Worm (Caenorhabditis elegans) whole organism, early embryonic: ENCODE data around the gene pqn-67.

Source experiments
- B0310.2 ChIP-seq: sonication (generic microtip); optimal IDR thresholded peaks from 2 replicates; lab custom pipeline; 2016; ENCODE audit warnings: mild to moderate bottlenecking, missing genetic modification characterization, missing compliant biosample characterization
- F13C5.2 ChIP-seq: sonication (generic microtip); optimal IDR thresholded peaks from 2 replicates; lab custom pipeline; 2017; ENCODE audit warnings: mild to moderate bottlenecking, missing genetic modification characterization, inconsistent platforms, missing compliant biosample characterization
- aly-1 ChIP-seq: sonication (generic microtip); optimal IDR thresholded peaks from 2 replicates; lab custom pipeline; 2016; ENCODE audit warnings: missing genetic modification characterization, missing compliant biosample characterization
- ama-1 ChIP-seq: fragments of 150-350 bp; optimal IDR thresholded peaks from 2 replicates; lab custom pipeline; 2014
- ceh-13 ChIP-seq: fragments of 200-800 bp; sonication (Bioruptor generic); optimal IDR thresholded peaks from 2 replicates; lab custom pipeline; 2018; ENCODE audit warnings: mild to moderate bottlenecking, missing genetic modification characterization, missing compliant biosample characterization
- ceh-36 ChIP-seq: sonication (generic microtip); optimal IDR thresholded peaks from 2 replicates; lab custom pipeline; 2016; ENCODE audit warnings: missing genetic modification characterization, inconsistent platforms, missing compliant biosample characterization
- ets-7 ChIP-seq: sonication (generic microtip); optimal IDR thresholded peaks from 2 replicates; lab custom pipeline; 2016; ENCODE audit warnings: missing genotype, missing genetic modification characterization, missing compliant biosample characterization
- flt-1 ChIP-seq: fragments of 200-800 bp; sonication (Bioruptor generic); IDR thresholded peaks from 2 replicates; pipeline ENCODE4 v1.3.6; 2022; ENCODE audit warnings: missing genetic modification characterization, missing compliant biosample characterization
- hmbx-1 ChIP-seq: sonication (generic microtip); optimal IDR thresholded peaks from 2 replicates; lab custom pipeline; 2016; ENCODE audit warnings: mild to moderate bottlenecking, missing genetic modification characterization, missing compliant biosample characterization
- hmg-4 ChIP-seq: fragments of 200-800 bp; sonication (Bioruptor generic); optimal IDR thresholded peaks from 2 replicates; lab custom pipeline; 2018; ENCODE audit warnings: mild to moderate bottlenecking, missing genetic modification characterization, missing compliant biosample characterization
- hnd-1 ChIP-seq: sonication (generic microtip); optimal IDR thresholded peaks from 2 replicates; lab custom pipeline; 2016; ENCODE audit warnings: missing genetic modification characterization, missing compliant biosample characterization
- pes-1 ChIP-seq: fragments of 200-800 bp; sonication (Bioruptor generic); IDR thresholded peaks from 2 replicates; pipeline ENCODE4 v1.3.6; 2022; ENCODE audit warnings: missing genetic modification reagents, missing genetic modification characterization, missing compliant biosample characterization
- scrt-1 ChIP-seq: fragments of 200-800 bp; sonication (Bioruptor generic); IDR thresholded peaks from 2 replicates; pipeline ENCODE4 v1.3.6; 2022; ENCODE audit warnings: missing genetic modification characterization, missing compliant biosample characterization
- sea-1 ChIP-seq: fragments of 200-800 bp; sonication (Bioruptor generic); conservative IDR thresholded peaks from 2 replicates; pipeline ENCODE4 v1.3.6; 2022; ENCODE audit warnings: missing genetic modification characterization, missing compliant biosample characterization
- tbx-11 ChIP-seq: fragments of 200-800 bp; sonication (Bioruptor generic); IDR thresholded peaks from 2 replicates; pipeline ENCODE4 v1.3.6; 2022; ENCODE audit warnings: missing genetic modification characterization, missing compliant biosample characterization
- tbx-37 ChIP-seq: fragments of 200-800 bp; sonication (Bioruptor generic); conservative IDR thresholded peaks from 2 replicates; pipeline ENCODE4 v1.3.6; 2022; ENCODE audit warnings: missing genetic modification reagents, missing genetic modification characterization, missing compliant biosample characterization
- tra-4 ChIP-seq: sonication (generic microtip); optimal IDR thresholded peaks from 2 replicates; lab custom pipeline; 2017; ENCODE audit warnings: missing genetic modification characterization, missing compliant biosample characterization

pqn-67 gene

ce11 chrV:12943399-12943798, 19.2 kb downstream of the pqn-67 start:
- no peak for TF ChIP-seq ets-7
- no peak for TF ChIP-seq hnd-1
- no peak for TF ChIP-seq B0310.2 (tag; lab: Kevin White, UChicago)
- no peak for TF ChIP-seq scrt-1 (GFP tag; lab: Robert Waterston, UW)

DNA sequence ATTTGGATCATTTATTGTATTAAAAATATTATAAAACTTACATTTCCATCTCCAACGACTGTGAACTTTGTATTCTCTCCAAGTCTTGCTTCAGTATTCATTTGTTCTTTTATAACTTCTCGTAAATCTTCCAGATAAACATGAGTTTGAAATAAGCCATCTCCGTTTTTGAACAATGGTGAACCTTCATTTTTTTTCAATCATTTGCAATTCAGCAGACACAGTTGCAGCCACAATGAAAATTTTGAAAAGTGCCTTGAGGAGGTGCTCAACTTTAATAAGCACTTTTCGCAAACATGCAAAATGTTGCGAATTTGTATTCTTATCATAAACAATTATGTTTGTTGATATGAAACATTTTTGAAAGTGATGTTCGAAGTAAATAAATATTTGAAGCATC, 20.0 kb downstream of the pqn-67 start, which contains the start of gene T16G1.3:
Gene T16G1.3, minus strand, starts transcription at position 101 of the 400 bp plus-strand sequence.
- TF ChIP-seq tbx-11 (GFP tag; lab: Robert Waterston, UW) (no peak), hmg-4 (GFP tag; lab: Kevin White, UChicago) (no peak), F13C5.2 (no peak), tbx-37 (GFP tag; lab: Robert Waterston, UW) (no peak), sea-1 (GFP tag; lab: Robert Waterston, UW) (no peak), ceh-36 (tag; lab: Kevin White, UChicago) (no peak)

ce11 chrV:12944775-12945174, 20.5 kb downstream of the pqn-67 start, which contains the start of gene grl-2:
Gene grl-2 (plus strand): TSS chrV:12945075.
- TF ChIP-seq pes-1 (no peak), scrt-1 (GFP tag; lab: Robert Waterston, UW) (no peak), flt-1 (GFP tag; lab: Robert Waterston, UW) (no peak), ceh-13 (GFP tag; lab: Kevin White, UChicago) (no peak), tbx-11 (GFP tag; lab: Robert Waterston, UW) (no peak), tra-4 (tag; lab: Kevin White, UChicago) (no peak), ceh-36 (tag; lab: Kevin White, UChicago) (no peak), aly-1 (tag; lab: Kevin White, UChicago) (no peak)

- TF ChIP-seq ceh-36 (tag; lab: Kevin White, UChicago): no peak
- no peak for TF ChIP-seq hnd-1
Observed at ce11 chrV:12949607-12950006, 25.4 kb downstream of the pqn-67 start, which contains the start of gene T16G1.13. Gene T16G1.13 (plus strand): TSS chrV:12949907.

ce11 chrV:12950812-12951528, 26.7 kb downstream of the pqn-67 start, which contains the start of the genes T16G1.9 and T16G1.18:
Gene T16G1.9 (minus strand): TSS chrV:12950862.
Gene T16G1.18 (plus strand): TSS chrV:12951304.
- TF ChIP-seq F13C5.2: peak; percentile 56
- TF ChIP-seq tra-4 (tag; lab: Kevin White, UChicago): no peak

- no peak for TF ChIP-seq hmg-4 (GFP tag; lab: Kevin White, UChicago)
- TF ChIP-seq ceh-13 (GFP tag; lab: Kevin White, UChicago): no peak
- no peak for TF ChIP-seq tra-4 (tag; lab: Kevin White, UChicago)
- no peak for TF ChIP-seq pes-1
- no peak for TF ChIP-seq ceh-36 (tag; lab: Kevin White, UChicago)
- no peak for TF ChIP-seq B0310.2 (tag; lab: Kevin White, UChicago)
- TF ChIP-seq aly-1 (tag; lab: Kevin White, UChicago): no peak
- no peak for TF ChIP-seq ama-1 (lab: Kevin White, UChicago)
- TF ChIP-seq hnd-1: no peak
- TF ChIP-seq sea-1 (GFP tag; lab: Robert Waterston, UW): no peak
- TF ChIP-seq scrt-1 (GFP tag; lab: Robert Waterston, UW): no peak
Observed at ce11 chrV:12952287-12952686, 28.1 kb downstream of the pqn-67 start, which contains the start of gene pqn-68. Gene pqn-68 (plus strand): TSS chrV:12952636.

DNA sequence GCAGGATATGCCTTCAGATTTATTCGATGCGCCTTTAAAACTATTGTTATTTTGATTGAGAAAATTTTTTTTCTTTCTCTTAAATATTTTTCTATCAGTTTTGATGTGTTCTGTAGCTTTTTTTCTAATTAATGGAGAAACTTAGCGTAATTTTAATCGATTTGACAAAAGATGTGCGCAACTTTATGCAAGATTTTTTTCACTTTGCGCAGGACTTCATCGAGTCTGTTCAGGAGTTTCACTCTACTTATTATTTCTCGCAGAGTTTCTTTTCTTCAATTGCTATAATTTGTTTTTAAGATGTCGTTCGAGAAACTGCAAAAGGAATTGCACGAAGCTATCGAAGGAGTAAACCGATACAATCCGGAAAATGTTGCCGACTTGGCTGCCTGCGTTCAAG, 29.5 kb downstream of the pqn-67 start, which contains the start of gene eif-3.K:
Gene eif-3.K, plus strand, starts transcription at position 301 of the 400 bp plus-strand sequence.
- TF ChIP-seq hmg-4 (GFP tag; lab: Kevin White, UChicago) (no peak), ets-7 (no peak), sea-1 (GFP tag; lab: Robert Waterston, UW) (no peak), hnd-1 (no peak), ceh-13 (GFP tag; lab: Kevin White, UChicago) (no peak), hmbx-1 (tag; lab: Kevin White, UChicago) (no peak), tra-4 (tag; lab: Kevin White, UChicago) (no peak), B0310.2 (tag; lab: Kevin White, UChicago) (no peak), ama-1 (lab: Kevin White, UChicago) (no peak), flt-1 (GFP tag; lab: Robert Waterston, UW) (no peak), aly-1 (tag; lab: Kevin White, UChicago) (no peak), ceh-36 (tag; lab: Kevin White, UChicago) (no peak), pes-1 (no peak), tbx-11 (GFP tag; lab: Robert Waterston, UW) (no peak), tbx-37 (GFP tag; lab: Robert Waterston, UW) (no peak), scrt-1 (GFP tag; lab: Robert Waterston, UW) (no peak), F13C5.2 (no peak)

ce11 chrV:12954261-12954660, 30.0 kb downstream of the pqn-67 start:
- TF ChIP-seq ceh-13 (GFP tag; lab: Kevin White, UChicago) (no peak), tbx-37 (GFP tag; lab: Robert Waterston, UW) (no peak)
